Fruit fly (Drosophila melanogaster): ENCODE data around the gene RnpS1.

RnpS1 gene

dm6 chr3R:9581089-9581520, 29.3 kb downstream of the RnpS1 start, which contains the start of gene CG8301 (continued):
- no peak for TF ChIP-seq Sry-β (GFP tag; optimal IDR thresholded peaks at IDR 0.05)
- no peak for TF ChIP-seq lbe (GFP tag; optimal IDR thresholded peaks at IDR 0.05)
- peak; percentile 9 for TF ChIP-seq sug (tag; optimal IDR thresholded peaks at IDR 0.05)
- TF ChIP-seq insv (GFP tag; optimal IDR thresholded peaks at IDR 0.05), result no peak
- no peak for TF ChIP-seq CG14965 (GFP tag; optimal IDR thresholded peaks at IDR 0.05; ENCODE audit: borderline replicate concordance)
- TF ChIP-seq tna (GFP tag; IDR thresholded peaks at IDR 0.05; ENCODE audit: partially characterized antibody), result no peak
- peak; percentile 34 for TF ChIP-seq Asciz (GFP tag; optimal IDR thresholded peaks at IDR 0.05)
- no peak for TF ChIP-seq Ets65A (GFP tag)
- TF ChIP-seq CG10654 (GFP tag; optimal IDR thresholded peaks at IDR 0.05), result no peak
- peak; percentile 40; the same call in 1 of the 2 replicates for TF ChIP-seq stc (GFP tag; IDR thresholded peaks at IDR 0.05)
- no peak for TF ChIP-seq CG17328 (GFP tag; IDR thresholded peaks at IDR 0.05)
- no peak for TF ChIP-seq prd (optimal IDR thresholded peaks at IDR 0.05)
- TF ChIP-seq prd (GFP tag; IDR thresholded peaks at IDR 0.05), result no peak
- TF ChIP-seq so (GFP tag; IDR thresholded peaks at IDR 0.05), result no peak
- TF ChIP-seq CG2120 (GFP tag; optimal IDR thresholded peaks at IDR 0.05), result peak; percentile 60
- TF ChIP-seq CG17912 (GFP tag; optimal IDR thresholded peaks at IDR 0.05), result no peak
- TF ChIP-seq Hmr (GFP tag; optimal IDR thresholded peaks at IDR 0.05), result peak; percentile 49
- TF ChIP-seq CG12769 (tag; optimal IDR thresholded peaks at IDR 0.05), result peak; percentile 43
- no peak for TF ChIP-seq tx (GFP tag; optimal IDR thresholded peaks at IDR 0.05)
- no peak for TF ChIP-seq hb (GFP tag; IDR thresholded peaks at IDR 0.05; ENCODE audit: partially characterized antibody)
- TF ChIP-seq vvl (GFP tag; IDR thresholded peaks at IDR 0.05), result peak; percentile 46; the same call in 1 of the 2 replicates
- no peak for TF ChIP-seq ham (GFP tag; IDR thresholded peaks at IDR 0.05)
- TF ChIP-seq Sox100B (GFP tag; optimal IDR thresholded peaks at IDR 0.05), result no peak
- no peak for TF ChIP-seq emc (GFP tag; optimal IDR thresholded peaks at IDR 0.05)
- TF ChIP-seq CG3065 (GFP tag; optimal IDR thresholded peaks at IDR 0.05), result no peak
- TF ChIP-seq fd96Cb (tag; optimal IDR thresholded peaks at IDR 0.05), result no peak
- TF ChIP-seq CG18262 (tag; optimal IDR thresholded peaks at IDR 0.05), result peak; percentile 16
- peak; percentile 12 for TF ChIP-seq CG10267 (tag; optimal IDR thresholded peaks at IDR 0.05)
- TF ChIP-seq her (GFP tag; optimal IDR thresholded peaks at IDR 0.05), result no peak
- TF ChIP-seq CG15269 (tag; optimal IDR thresholded peaks at IDR 0.05), result peak; percentile 52
- peak; percentile 8 for TF ChIP-seq Bteb2 (GFP tag; optimal IDR thresholded peaks at IDR 0.05)
- peak; percentile 4 for TF ChIP-seq CG12744 (GFP tag; optimal IDR thresholded peaks at IDR 0.05)
- TF ChIP-seq CG16815 (GFP tag; optimal IDR thresholded peaks at IDR 0.05), result no peak
- TF ChIP-seq CG17829 (tag; optimal IDR thresholded peaks at IDR 0.05), result no peak
- TF ChIP-seq amos (GFP tag; IDR thresholded peaks at IDR 0.05; ENCODE audit: partially characterized antibody), result no peak
- TF ChIP-seq sima (GFP tag; optimal IDR thresholded peaks at IDR 0.05), result no peak
- TF ChIP-seq Dll (GFP tag; IDR thresholded peaks at IDR 0.05; ENCODE audit: partially characterized antibody), result no peak
- TF ChIP-seq Myb (GFP tag; optimal IDR thresholded peaks at IDR 0.05), result peak; percentile 3
- no peak for TF ChIP-seq bigmax (GFP tag; optimal IDR thresholded peaks at IDR 0.05)
- TF ChIP-seq HmgZ (tag; optimal IDR thresholded peaks at IDR 0.05), result no peak
- no peak for TF ChIP-seq CG30020 (tag; optimal IDR thresholded peaks at IDR 0.05)
- peak; percentile 20 for TF ChIP-seq CG9437 (GFP tag; optimal IDR thresholded peaks at IDR 0.05)
- no peak for TF ChIP-seq Nf-YA (GFP tag; IDR thresholded peaks at IDR 0.05)
- no peak for TF ChIP-seq CG31224 (GFP tag; IDR thresholded peaks at IDR 0.05)
- no peak for TF ChIP-seq trem (tag; optimal IDR thresholded peaks at IDR 0.05)
- TF ChIP-seq Six4 (GFP tag; optimal IDR thresholded peaks at IDR 0.05), result no peak
- TF ChIP-seq CG16813 (GFP tag; IDR thresholded peaks at IDR 0.05; ENCODE audit: partially characterized antibody), result no peak
- TF ChIP-seq CG10462 (GFP tag; optimal IDR thresholded peaks at IDR 0.05), result no peak
- TF ChIP-seq Hsf (GFP tag; optimal IDR thresholded peaks at IDR 0.05), result no peak
- no peak for TF ChIP-seq nau (GFP tag; optimal IDR thresholded peaks at IDR 0.05)
- TF ChIP-seq bowl (GFP tag; IDR thresholded peaks at IDR 0.05), result no peak
- TF ChIP-seq jumu (GFP tag; optimal IDR thresholded peaks at IDR 0.05), result no peak
